Worm (Caenorhabditis elegans): ENCODE results near the gene fbxc-29.
A peak's percentile ranks its signal among the peaks of the same experiment; 100 is the strongest.
"Not testable (repeated sequence)": the region's sequence is repeated elsewhere in the genome, so short reads cannot be mapped to it uniquely, and the experiment has no call there.

The fbxc-29 gene

DNA sequence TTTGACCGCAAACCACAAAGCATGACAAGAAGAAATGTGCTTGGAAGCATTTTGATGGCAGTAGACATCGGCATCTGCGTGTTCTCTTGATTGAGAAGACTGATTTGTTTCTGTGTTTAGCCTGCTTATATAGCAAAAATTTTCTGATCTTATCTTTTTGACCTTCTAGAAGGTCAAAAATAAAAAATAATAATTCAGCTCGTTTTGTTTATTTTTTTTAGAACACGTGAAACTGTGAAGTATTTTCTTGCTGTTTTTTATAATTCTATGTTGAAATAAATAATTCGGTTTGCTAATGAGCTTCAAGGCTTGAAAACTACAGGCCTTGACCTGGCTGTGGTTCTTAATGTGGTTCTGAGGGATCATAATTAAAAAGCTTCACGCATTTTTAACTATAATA lies 11.5 kb downstream of the fbxc-29 start, which contains the start of gene R07C3.13:
R07C3.13 (minus strand) TSS at position 101 of the 400 bp plus-strand sequence.
- TF ChIP-seq ceh-82 (tag; optimal IDR thresholded peaks at IDR 0.05), result no peak
- no peak for TF ChIP-seq nhr-48 (tag; optimal IDR thresholded peaks at IDR 0.05)
- no peak for TF ChIP-seq nhr-237 (tag; optimal IDR thresholded peaks at IDR 0.05)

DNA sequence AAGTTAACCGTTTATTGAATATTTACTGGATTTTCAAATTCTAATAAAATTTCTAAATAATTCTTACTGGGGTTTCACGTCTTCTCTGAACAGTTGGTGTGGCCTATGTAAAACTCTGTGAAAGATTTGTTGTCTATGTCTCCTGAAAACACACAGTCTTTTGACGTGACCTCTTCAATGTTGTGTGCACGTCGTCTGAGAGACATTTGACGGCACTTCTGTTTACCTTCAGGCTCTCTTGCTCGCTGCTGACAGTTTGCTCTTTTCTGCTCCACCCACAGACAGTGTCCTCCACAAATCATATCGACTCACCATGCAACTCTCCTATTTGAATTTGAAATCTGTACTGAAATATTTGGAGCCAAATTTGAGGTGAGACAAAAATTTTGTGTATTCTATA lies 15.0 kb downstream of the fbxc-29 start, which contains the start of gene fbxc-34:
fbxc-34 (plus strand) TSS at position 301 of the 400 bp plus-strand sequence.
- not testable (repeated sequence) for TF ChIP-seq daf-12 (tag; optimal IDR thresholded peaks at IDR 0.05); mes-2 (tag; optimal IDR thresholded peaks at IDR 0.05; ENCODE audit: poor library complexity, severe bottlenecking); hif-1 (tag; optimal IDR thresholded peaks at IDR 0.05)

ce11 chrII:932718-933117 lies 16.8 kb downstream of the fbxc-29 start, which contains the start of gene acs-15:
Gene acs-15, plus strand, starts transcription at chrII:933018.
- TF ChIP-seq dmd-6 (GFP tag; IDR thresholded peaks at IDR 0.05) (no peak), spr-3 (GFP tag; optimal IDR thresholded peaks at IDR 0.05) (no peak)

DNA sequence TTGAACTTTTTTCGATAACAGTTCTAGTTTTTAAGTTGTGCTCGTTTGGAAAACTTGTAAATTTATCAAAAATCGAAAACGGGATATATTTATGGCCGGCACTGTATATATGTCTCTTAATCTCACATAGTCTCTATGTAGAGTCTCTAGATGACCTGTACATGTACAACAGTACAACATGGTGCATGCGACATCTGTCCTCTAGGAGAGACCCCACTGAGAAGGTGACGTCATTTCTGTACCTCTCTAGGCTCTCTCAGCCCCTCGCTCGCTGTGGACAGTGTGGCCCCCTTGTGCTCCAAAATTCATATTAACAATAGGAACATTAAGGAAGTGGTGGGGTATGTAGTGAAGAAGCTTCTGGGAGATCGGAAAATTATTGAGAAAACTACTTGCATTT lies 21.4 kb downstream of the fbxc-29 start:
- no peak for TF ChIP-seq nhr-25 (tag; optimal IDR thresholded peaks at IDR 0.05; ENCODE audit: borderline replicate concordance, insufficient read depth)
- no peak for TF ChIP-seq ceh-32 (tag; optimal IDR thresholded peaks at IDR 0.05; ENCODE audit: poor library complexity)
- TF ChIP-seq aha-1 (tag), result peak; percentile 23
- TF ChIP-seq daf-8 (GFP tag; IDR thresholded peaks at IDR 0.05), result no peak
- TF ChIP-seq unc-62 (GFP tag; optimal IDR thresholded peaks at IDR 0.05 in 1 of 2), result peak in 1 of 2 experiments; percentile 28
- no peak for TF ChIP-seq unc-62 (tag; optimal IDR thresholded peaks at IDR 0.05)
- TF ChIP-seq zfp-2 (tag; optimal IDR thresholded peaks at IDR 0.05), result no peak

- no peak for TF ChIP-seq ceh-62 (tag; optimal IDR thresholded peaks at IDR 0.05)
- TF ChIP-seq aha-1 (tag), result no peak
- no peak for TF ChIP-seq nhr-10 (tag; optimal IDR thresholded peaks at IDR 0.05)
- TF ChIP-seq pha-4 (GFP tag; IDR thresholded peaks at IDR 0.05), result no peak
- no peak for TF ChIP-seq pha-4 (tag; optimal IDR thresholded peaks at IDR 0.05)
- no peak for TF ChIP-seq lin-15B (tag; optimal IDR thresholded peaks at IDR 0.05)
- TF ChIP-seq dmd-6 (GFP tag; IDR thresholded peaks at IDR 0.05), result no peak
- TF ChIP-seq vab-7 (GFP tag; IDR thresholded peaks at IDR 0.05), result no peak
- no peak for TF ChIP-seq Y5F2A.4 (GFP tag; optimal IDR thresholded peaks at IDR 0.05)
- TF ChIP-seq nhr-77 (tag; optimal IDR thresholded peaks at IDR 0.05), result no peak
- TF ChIP-seq spr-1 (tag; optimal IDR thresholded peaks at IDR 0.05), result no peak
- no peak for TF ChIP-seq tag-97 (GFP tag; IDR thresholded peaks at IDR 0.05)
- no peak for TF ChIP-seq fkh-10 (GFP tag; optimal IDR thresholded peaks at IDR 0.05)
- no peak for TF ChIP-seq daf-16 (GFP tag; optimal IDR thresholded peaks at IDR 0.05)
- TF ChIP-seq daf-16 (tag; optimal IDR thresholded peaks at IDR 0.05), result no peak
- no peak for TF ChIP-seq fos-1 (tag; optimal IDR thresholded peaks at IDR 0.05)
- no peak for TF ChIP-seq zip-2 (tag; optimal IDR thresholded peaks at IDR 0.05)
- TF ChIP-seq hlh-30 (tag; optimal IDR thresholded peaks at IDR 0.05; ENCODE audit: insufficient read depth), result no peak
- TF ChIP-seq lin-38 (GFP tag; IDR thresholded peaks at IDR 0.05), result no peak
- no peak for TF ChIP-seq madf-5 (GFP tag; IDR thresholded peaks at IDR 0.05)
- TF ChIP-seq hmg-1.1 (GFP tag; IDR thresholded peaks at IDR 0.05), result no peak
Measured at ce11 chrII:938549-938948, 22.7 kb downstream of the fbxc-29 start, which contains the start of gene R07C3.3. Gene R07C3.3, plus strand, starts transcription at chrII:938849.
